Comparison of ENCODE assay signal across 1 fruit fly cellular context in genomic region chr3R:25265589-25266201, dm6.
TF ChIP-seq lines count a peak whose summit lies in the region.

Gene GlnRS, minus strand, starts transcription at chr3R:25265721.
Gene RIOK2, plus strand, starts transcription at chr3R:25265844.

TF ChIP-seq in whole organism, embryonic, 481 proteins besides CTCF, POLR2A, EP300 and RAD21 (continued from another document and continues in another):
- TF ChIP-seq zen (tag; optimal IDR thresholded peaks at IDR 0.05; lab: Kevin White, UChicago) (peak; percentile 41), CG9727 (GFP tag; optimal IDR thresholded peaks at IDR 0.05; lab: Kevin White, UChicago) (peak; percentile 0), ems (GFP tag; optimal IDR thresholded peaks at IDR 0.05; lab: Kevin White, UChicago) (no peak), Xrp1 (GFP tag; IDR thresholded peaks at IDR 0.05; lab: Robert Waterston, UW) (0 out of 2 replicates have a peak, but pooled peaks have one; percentile 15), grau (tag; optimal IDR thresholded peaks at IDR 0.05; lab: Kevin White, UChicago) (no peak), sna (GFP tag; IDR thresholded peaks at IDR 0.05; lab: Robert Waterston, UW; ENCODE audit: partially characterized antibody) (peak; percentile 93), Fer1 (GFP tag; optimal IDR thresholded peaks at IDR 0.05; lab: Kevin White, UChicago) (no peak), CG17912 (GFP tag; optimal IDR thresholded peaks at IDR 0.05; lab: Kevin White, UChicago) (peak; percentile 54), CrebB (tag; optimal IDR thresholded peaks at IDR 0.05; lab: Kevin White, UChicago) (peak; percentile 11), Max (GFP tag; optimal IDR thresholded peaks at IDR 0.05; lab: Kevin White, UChicago) (peak; percentile 97), Bgb (GFP tag; IDR thresholded peaks at IDR 0.05; lab: Robert Waterston, UW; ENCODE audit: partially characterized antibody) (peak; percentile 98), CG12236 (GFP tag; optimal IDR thresholded peaks at IDR 0.05; lab: Kevin White, UChicago) (no peak), Taf1 (GFP tag; IDR thresholded peaks at IDR 0.05; lab: Robert Waterston, UW) (no peak), Sry-δ (GFP tag; optimal IDR thresholded peaks at IDR 0.05; lab: Kevin White, UChicago) (peak; percentile 84), CG7357 (GFP tag; IDR thresholded peaks at IDR 0.05; lab: Robert Waterston, UW) (peak; percentile 99), sc (optimal IDR thresholded peaks at IDR 0.05; lab: Kevin White, UChicago) (no peak), sc (GFP tag; optimal IDR thresholded peaks at IDR 0.05; lab: Kevin White, UChicago) (no peak), kah (GFP tag; optimal IDR thresholded peaks at IDR 0.05; lab: Kevin White, UChicago) (peak; percentile 44), pho (GFP tag; optimal IDR thresholded peaks at IDR 0.05; lab: Kevin White, UChicago) (peak; percentile 5), Neu2 (GFP tag; optimal IDR thresholded peaks at IDR 0.05; lab: Kevin White, UChicago; ENCODE audit: borderline replicate concordance) (peak; percentile 10), CG9609 (GFP tag; optimal IDR thresholded peaks at IDR 0.05; lab: Kevin White, UChicago) (peak; percentile 16), sd (tag; optimal IDR thresholded peaks at IDR 0.05; lab: Kevin White, UChicago) (peak; percentile 66), wor (GFP tag; IDR thresholded peaks at IDR 0.05; lab: Robert Waterston, UW) (no peak), slbo (GFP tag; IDR thresholded peaks at IDR 0.05; lab: Robert Waterston, UW) (peak; percentile 43; the same call in 1 of the 2 replicates), sens (GFP tag; lab: Kevin White, UChicago) (peak; percentile 71), Myb (GFP tag; optimal IDR thresholded peaks at IDR 0.05; lab: Kevin White, UChicago) (peak; percentile 60), CG3995 (GFP tag; optimal IDR thresholded peaks at IDR 0.05; lab: Kevin White, UChicago) (peak; percentile 50), mirr (GFP tag; optimal IDR thresholded peaks at IDR 0.05; lab: Kevin White, UChicago) (peak; percentile 6), CHES-1-like (GFP tag; optimal IDR thresholded peaks at IDR 0.05; lab: Kevin White, UChicago) (peak; percentile 64), CG14860 (GFP tag; IDR thresholded peaks at IDR 0.05; lab: Robert Waterston, UW; ENCODE audit: partially characterized antibody) (peak; percentile 85), MBD-R2 (GFP tag; IDR thresholded peaks at IDR 0.05; lab: Robert Waterston, UW) (peak; percentile 98), org-1 (GFP tag; optimal IDR thresholded peaks at IDR 0.05; lab: Kevin White, UChicago) (no peak), CG11723 (GFP tag; optimal IDR thresholded peaks at IDR 0.05; lab: Kevin White, UChicago) (no peak), CG10979 (tag; optimal IDR thresholded peaks at IDR 0.05; lab: Kevin White, UChicago) (peak; percentile 1), zen2 (GFP tag; IDR thresholded peaks at IDR 0.05; lab: Robert Waterston, UW; ENCODE audit: partially characterized antibody) (peak; percentile 95), CG7271 (tag; optimal IDR thresholded peaks at IDR 0.05; lab: Kevin White, UChicago) (peak; percentile 39), Hsf (GFP tag; optimal IDR thresholded peaks at IDR 0.05; lab: Kevin White, UChicago) (peak; percentile 35), lilli (GFP tag; optimal IDR thresholded peaks at IDR 0.05; lab: Kevin White, UChicago) (peak; percentile 37), CG11093 (GFP tag; IDR thresholded peaks at IDR 0.05; lab: Robert Waterston, UW) (no peak), tio (GFP tag; optimal IDR thresholded peaks at IDR 0.05; lab: Kevin White, UChicago) (no peak), Dfd (GFP tag; optimal IDR thresholded peaks at IDR 0.05; lab: Kevin White, UChicago) (peak in 1 of 2 experiments; percentile 79), CG10267 (tag; optimal IDR thresholded peaks at IDR 0.05; lab: Kevin White, UChicago) (peak; percentile 62), vvl (GFP tag; IDR thresholded peaks at IDR 0.05; lab: Robert Waterston, UW) (peak; percentile 8; the same call in 1 of the 2 replicates), Rfx (GFP tag; IDR thresholded peaks at IDR 0.05; lab: Robert Waterston, UW) (peak; percentile 52), Lpt (GFP tag; optimal IDR thresholded peaks at IDR 0.05; lab: Kevin White, UChicago) (no peak), zfh1 (GFP tag; IDR thresholded peaks at IDR 0.05; lab: Robert Waterston, UW) (no peak), B-H2 (GFP tag; optimal IDR thresholded peaks at IDR 0.05; lab: Kevin White, UChicago) (peak; percentile 53), crp (GFP tag; optimal IDR thresholded peaks at IDR 0.05; lab: Kevin White, UChicago) (peak in 1 of 2 experiments; percentile 63), inv (GFP tag; IDR thresholded peaks at IDR 0.05; lab: Robert Waterston, UW; ENCODE audit: partially characterized antibody) (peak; percentile 94), CG16779 (GFP tag; IDR thresholded peaks at IDR 0.05; lab: Robert Waterston, UW) (no peak), bigmax (GFP tag; optimal IDR thresholded peaks at IDR 0.05; lab: Kevin White, UChicago) (peak; percentile 55), Lhr (GFP tag; optimal IDR thresholded peaks at IDR 0.05; lab: Kevin White, UChicago) (peak; percentile 64), CG12299 (tag; optimal IDR thresholded peaks at IDR 0.05; lab: Kevin White, UChicago) (peak; percentile 14), fd102C (GFP tag; optimal IDR thresholded peaks at IDR 0.05; lab: Kevin White, UChicago) (no peak), row (GFP tag; IDR thresholded peaks at IDR 0.05; lab: Robert Waterston, UW) (peak; percentile 74), knrl (GFP tag; IDR thresholded peaks at IDR 0.05; lab: Robert Waterston, UW; ENCODE audit: partially characterized antibody) (peak; percentile 95), CG13424 (tag; optimal IDR thresholded peaks at IDR 0.05; lab: Kevin White, UChicago) (peak; percentile 14), ham (GFP tag; IDR thresholded peaks at IDR 0.05; lab: Robert Waterston, UW) (no peak), CG6791 (GFP tag; IDR thresholded peaks at IDR 0.05; lab: Robert Waterston, UW; ENCODE audit: partially characterized antibody) (peak; percentile 97), CG9932 (GFP tag; IDR thresholded peaks at IDR 0.05; lab: Robert Waterston, UW) (peak; percentile 49; the same call in 1 of the 2 replicates), unc-4 (GFP tag; IDR thresholded peaks at IDR 0.05; lab: Robert Waterston, UW; ENCODE audit: partially characterized antibody) (peak; percentile 97), vnd (GFP tag; IDR thresholded peaks at IDR 0.05; lab: Robert Waterston, UW; ENCODE audit: partially characterized antibody) (peak; percentile 92), CG1603 (tag; optimal IDR thresholded peaks at IDR 0.05; lab: Kevin White, UChicago) (peak; percentile 94), YL-1 (GFP tag; optimal IDR thresholded peaks at IDR 0.05; lab: Kevin White, UChicago) (peak; percentile 98), HmgZ (tag; optimal IDR thresholded peaks at IDR 0.05; lab: Kevin White, UChicago) (peak; percentile 86), wek (GFP tag; optimal IDR thresholded peaks at IDR 0.05; lab: Kevin White, UChicago) (peak; percentile 11), trem (tag; optimal IDR thresholded peaks at IDR 0.05; lab: Kevin White, UChicago) (peak; percentile 81), pnt (GFP tag; optimal IDR thresholded peaks at IDR 0.05; lab: Kevin White, UChicago) (no peak), CG3847 (GFP tag; IDR thresholded peaks at IDR 0.05; lab: Robert Waterston, UW) (peak; percentile 45; the same call in 1 of the 2 replicates), Tbp (GFP tag; optimal IDR thresholded peaks at IDR 0.05; lab: Kevin White, UChicago) (peak; percentile 12), NC2α (GFP tag; optimal IDR thresholded peaks at IDR 0.05; lab: Kevin White, UChicago) (no peak), nmo (GFP tag; optimal IDR thresholded peaks at IDR 0.05; lab: Kevin White, UChicago) (peak; percentile 71), NC2β (GFP tag; optimal IDR thresholded peaks at IDR 0.05; lab: Kevin White, UChicago) (peak; percentile 45), Dll (GFP tag; IDR thresholded peaks at IDR 0.05; lab: Robert Waterston, UW; ENCODE audit: partially characterized antibody) (peak; percentile 95), CG17568 (GFP tag; optimal IDR thresholded peaks at IDR 0.05; lab: Kevin White, UChicago) (no peak), Gsc (GFP tag; IDR thresholded peaks at IDR 0.05; lab: Robert Waterston, UW) (no peak), D (optimal IDR thresholded peaks at IDR 0.05; lab: Kevin White, UChicago) (peak; percentile 24), D (GFP tag; optimal IDR thresholded peaks at IDR 0.05; lab: Kevin White, UChicago) (no peak), Stat92E (GFP tag; optimal IDR thresholded peaks at IDR 0.05; lab: Kevin White, UChicago) (peak in 1 of 3 experiments; percentile 12), phol (tag; optimal IDR thresholded peaks at IDR 0.05; lab: Kevin White, UChicago) (peak; percentile 69), HLH4C (GFP tag; IDR thresholded peaks at IDR 0.05; lab: Robert Waterston, UW; ENCODE audit: partially characterized antibody) (peak; percentile 92), p53 (GFP tag; optimal IDR thresholded peaks at IDR 0.05; lab: Kevin White, UChicago) (peak; percentile 32), CG18599 (GFP tag; optimal IDR thresholded peaks at IDR 0.05; lab: Kevin White, UChicago) (no peak), Dref (GFP tag; IDR thresholded peaks at IDR 0.05; lab: Robert Waterston, UW) (peak; percentile 88), CG17186 (GFP tag; optimal IDR thresholded peaks at IDR 0.05; lab: Kevin White, UChicago) (peak; percentile 77), gt (GFP tag; IDR thresholded peaks at IDR 0.05; lab: Robert Waterston, UW) (no peak), sug (tag; optimal IDR thresholded peaks at IDR 0.05; lab: Kevin White, UChicago) (peak; percentile 56), pzg (GFP tag; optimal IDR thresholded peaks at IDR 0.05; lab: Kevin White, UChicago) (peak; percentile 98), CG34224 (GFP tag; IDR thresholded peaks at IDR 0.05; lab: Robert Waterston, UW; ENCODE audit: partially characterized antibody) (peak; percentile 97), hb (GFP tag; IDR thresholded peaks at IDR 0.05; lab: Robert Waterston, UW; ENCODE audit: partially characterized antibody) (peak; percentile 93), CG7786 (GFP tag; optimal IDR thresholded peaks at IDR 0.05; lab: Kevin White, UChicago) (peak; percentile 10), BEAF-32 (GFP tag; optimal IDR thresholded peaks at IDR 0.05; lab: Kevin White, UChicago) (peak; percentile 97), kay (GFP tag; optimal IDR thresholded peaks at IDR 0.05; lab: Kevin White, UChicago) (peak; percentile 68), MESR4 (GFP tag; optimal IDR thresholded peaks at IDR 0.05; lab: Kevin White, UChicago) (peak; percentile 95), Ets97D (GFP tag; optimal IDR thresholded peaks at IDR 0.05; lab: Kevin White, UChicago) (peak; percentile 85), Side (GFP tag; optimal IDR thresholded peaks at IDR 0.05; lab: Kevin White, UChicago) (peak; percentile 34), CG1024 (GFP tag; IDR thresholded peaks at IDR 0.05; lab: Robert Waterston, UW) (peak; percentile 88), CG12391 (tag; optimal IDR thresholded peaks at IDR 0.05; lab: Kevin White, UChicago) (peak; percentile 31), CG13287 (GFP tag; IDR thresholded peaks at IDR 0.05; lab: Robert Waterston, UW; ENCODE audit: partially characterized antibody) (peak; percentile 99), Dbx (GFP tag; IDR thresholded peaks at IDR 0.05; lab: Robert Waterston, UW) (peak; percentile 60; the same call in 2 of the 3 replicates), ATbp (GFP tag; optimal IDR thresholded peaks at IDR 0.05; lab: Kevin White, UChicago) (no peak), lola (GFP tag; optimal IDR thresholded peaks at IDR 0.05; lab: Kevin White, UChicago) (peak in 1 of 3 experiments; percentile 100), CG2116 (GFP tag; optimal IDR thresholded peaks at IDR 0.05; lab: Kevin White, UChicago) (peak; percentile 85), CG8944 (GFP tag; optimal IDR thresholded peaks at IDR 0.05; lab: Kevin White, UChicago) (no peak), CG17829 (tag; optimal IDR thresholded peaks at IDR 0.05; lab: Kevin White, UChicago) (peak; percentile 59), dpn (GFP tag; optimal IDR thresholded peaks at IDR 0.05; lab: Kevin White, UChicago) (peak in 1 of 2 experiments; percentile 18), repo (GFP tag; optimal IDR thresholded peaks at IDR 0.05; lab: Kevin White, UChicago) (no peak), chinmo (GFP tag; IDR thresholded peaks at IDR 0.05; lab: Robert Waterston, UW; ENCODE audit: partially characterized antibody) (peak; percentile 100), CG4617 (GFP tag; optimal IDR thresholded peaks at IDR 0.05; lab: Kevin White, UChicago; ENCODE audit: borderline replicate concordance) (peak; percentile 94), Sry-β (GFP tag; optimal IDR thresholded peaks at IDR 0.05; lab: Kevin White, UChicago) (peak; percentile 67), ftz-f1 (GFP tag; optimal IDR thresholded peaks at IDR 0.05; lab: Kevin White, UChicago) (no peak), bbx (GFP tag; IDR thresholded peaks at IDR 0.05; lab: Robert Waterston, UW; ENCODE audit: partially characterized antibody) (peak; percentile 96), hbn (GFP tag; IDR thresholded peaks at IDR 0.05; lab: Robert Waterston, UW; ENCODE audit: partially characterized antibody) (peak; percentile 97), Dek (tag; optimal IDR thresholded peaks at IDR 0.05; lab: Kevin White, UChicago) (no peak), zfh2 (GFP tag; optimal IDR thresholded peaks at IDR 0.05; lab: Kevin White, UChicago) (peak; percentile 27), nerfin-2 (GFP tag; IDR thresholded peaks at IDR 0.05; lab: Robert Waterston, UW; ENCODE audit: partially characterized antibody) (peak; percentile 75; the same call in 1 of the 2 replicates), Sin3A (optimal IDR thresholded peaks at IDR 0.05; lab: Kevin White, UChicago) (peak; percentile 78), Scr (GFP tag; IDR thresholded peaks at IDR 0.05; lab: Robert Waterston, UW; ENCODE audit: partially characterized antibody) (peak; percentile 94), Hr78 (GFP tag; optimal IDR thresholded peaks at IDR 0.05; lab: Kevin White, UChicago) (peak in 1 of 2 experiments; percentile 41), Opbp (GFP tag; IDR thresholded peaks at IDR 0.05; lab: Robert Waterston, UW; ENCODE audit: partially characterized antibody) (peak; percentile 97), amos (GFP tag; IDR thresholded peaks at IDR 0.05; lab: Robert Waterston, UW; ENCODE audit: partially characterized antibody) (peak; percentile 97), CG15514 (GFP tag; optimal IDR thresholded peaks at IDR 0.05; lab: Kevin White, UChicago) (peak; percentile 83), CG16863 (GFP tag; optimal IDR thresholded peaks at IDR 0.05; lab: Kevin White, UChicago) (no peak), HmgD (GFP tag; optimal IDR thresholded peaks at IDR 0.05; lab: Kevin White, UChicago) (peak; percentile 50), gfzf (GFP tag; optimal IDR thresholded peaks at IDR 0.05; lab: Kevin White, UChicago) (peak; percentile 91), Nf-YB (GFP tag; optimal IDR thresholded peaks at IDR 0.05; lab: Kevin White, UChicago) (no peak)
